Fruit fly (Drosophila melanogaster) whole organism, wandering third instar larva: Measurements from ENCODE around the gene CG18549.
A peak's percentile ranks its signal among the peaks of the same experiment; 100 is the strongest.

Source experiments
- Abd-B ChIP-seq: fragments of >200 bp; optimal IDR thresholded peaks from 2 replicates; lab custom pipeline; 2017; ENCODE audit warnings: missing biosample characterization, missing genetic modification characterization
- CG9705 ChIP-seq: fragments of 200-800 bp; sonication (Bioruptor generic); optimal IDR thresholded peaks from 2 replicates; lab custom pipeline; 2018; ENCODE audit warnings: missing biosample characterization, mild to moderate bottlenecking, missing genetic modification characterization
- CrebA ChIP-seq: fragments of 200-800 bp; sonication (Bioruptor generic); optimal IDR thresholded peaks from 2 replicates; lab custom pipeline; 2016; ENCODE audit warnings: missing biosample characterization, mild to moderate bottlenecking, missing genetic modification characterization, borderline replicate concordance
- Dif ChIP-seq: fragments of 200-275, 200-300 bp; sonication (Bioruptor generic); optimal IDR thresholded peaks from 2 replicates; lab custom pipeline; 2018; ENCODE audit warnings: missing biosample characterization, missing genetic modification characterization; ENCODE audit not compliant: partially characterized antibody
- GATAd ChIP-seq: sonication (Bioruptor generic); optimal IDR thresholded peaks from 2 replicates; lab custom pipeline; 2016; ENCODE audit warnings: missing biosample characterization, missing genetic modification characterization
- HLH106 ChIP-seq: fragments of 200-800 bp; optimal IDR thresholded peaks from 3 replicates; lab custom pipeline; 2019; ENCODE audit warnings: missing biosample characterization, mild to moderate bottlenecking, missing genetic modification characterization, moderate library complexity
- Hnf4 ChIP-seq: fragments of 200-800 bp; sonication (Bioruptor generic); optimal IDR thresholded peaks from 2 replicates; lab custom pipeline; 2016; ENCODE audit warnings: missing biosample characterization, mild to moderate bottlenecking, missing genetic modification characterization
- Hr78 ChIP-seq: fragments of >200 bp; optimal IDR thresholded peaks from 2 replicates; lab custom pipeline; 2017; ENCODE audit warnings: missing biosample characterization, missing genetic modification characterization
- Hr83 ChIP-seq: fragments of 200-300 bp; sonication (Bioruptor generic); optimal IDR thresholded peaks from 2 replicates; lab custom pipeline; 2016; ENCODE audit warnings: missing biosample characterization, mild to moderate bottlenecking, missing genetic modification characterization, moderate library complexity; ENCODE audit not compliant: poor library complexity, severe bottlenecking
- Jra ChIP-seq: sonication (Bioruptor generic); optimal IDR thresholded peaks from 2 replicates; lab custom pipeline; 2016; ENCODE audit warnings: missing biosample characterization, missing genetic modification characterization
- Mio ChIP-seq: sonication (Bioruptor generic); optimal IDR thresholded peaks from 2 replicates; lab custom pipeline; 2016; ENCODE audit warnings: missing biosample characterization, missing genetic modification characterization
- Myc ChIP-seq: fragments of >200 bp; optimal IDR thresholded peaks from 2 replicates; lab custom pipeline; 2017
- N ChIP-seq: fragments of >200 bp; optimal IDR thresholded peaks from 2 replicates; lab custom pipeline; 2018; ENCODE audit warnings: missing biosample characterization, missing external identifiers, missing genetic modification characterization
- Rel ChIP-seq, 2 experiments: fragments of 200-800 bp; sonication (Bioruptor generic) in 1 of 2; optimal IDR thresholded peaks; 2 replicates in 1 of 2; 3 replicates in 1 of 2; lab custom pipeline; 2016 to 2019; ENCODE audit warnings: mild to moderate bottlenecking in 2 of 2, missing biosample characterization in 2 of 2, missing genetic modification characterization in 2 of 2, moderate library complexity in 1 of 2
- Sp1 ChIP-seq: fragments of 200-800 bp; sonication (Bioruptor generic); optimal IDR thresholded peaks from 3 replicates; lab custom pipeline; 2019; ENCODE audit warnings: missing biosample characterization, mild to moderate bottlenecking, missing genetic modification characterization, moderate library complexity
- Vsx2 ChIP-seq: fragments of 200-300, 225-300 bp; sonication (Bioruptor generic); optimal IDR thresholded peaks from 2 replicates; lab custom pipeline; 2018; ENCODE audit warnings: missing biosample characterization, missing genetic modification characterization; ENCODE audit not compliant: partially characterized antibody
- dl ChIP-seq, 2 experiments: fragments of 175-275, 200-275 bp in 1 of 2; fragments of 200-275 bp in 1 of 2; sonication (Bioruptor generic); optimal IDR thresholded peaks; lab custom pipeline; 2018; ENCODE audit warnings: mild to moderate bottlenecking in 2 of 2, missing biosample characterization in 2 of 2, missing genetic modification characterization in 2 of 2, moderate library complexity in 2 of 2; ENCODE audit not compliant: partially characterized antibody in 2 of 2, insufficient read depth in 1 of 2
- dmrt93B ChIP-seq: fragments of 200-800 bp; sonication (Bioruptor generic); optimal IDR thresholded peaks from 2 replicates; lab custom pipeline; 2018; ENCODE audit warnings: missing biosample characterization, mild to moderate bottlenecking, missing genetic modification characterization
- dsf ChIP-seq: sonication (Bioruptor generic); optimal IDR thresholded peaks from 2 replicates; lab custom pipeline; 2016; ENCODE audit warnings: missing biosample characterization, missing genetic modification characterization, borderline replicate concordance
- ey ChIP-seq: fragments of 200-800 bp; sonication (Bioruptor generic); optimal IDR thresholded peaks from 2 replicates; lab custom pipeline; 2016; ENCODE audit warnings: missing biosample characterization, missing genetic modification characterization
- foxo ChIP-seq, 2 experiments: fragments of 200-800 bp; sonication (Bioruptor generic); optimal IDR thresholded peaks; 2 replicates in 1 of 2; 3 replicates in 1 of 2; lab custom pipeline; 2016 to 2017; ENCODE audit warnings: missing biosample characterization in 2 of 2, missing genetic modification characterization in 2 of 2
- fru ChIP-seq: fragments of 200-800 bp; sonication (Bioruptor generic); optimal IDR thresholded peaks from 3 replicates; lab custom pipeline; 2016; ENCODE audit warnings: missing biosample characterization, mild to moderate bottlenecking, missing genetic modification characterization
- jim ChIP-seq: fragments of 175-275, 200-325 bp; sonication (Bioruptor generic); optimal IDR thresholded peaks from 2 replicates; lab custom pipeline; 2016; ENCODE audit warnings: missing biosample characterization, mild to moderate bottlenecking, missing genetic modification characterization
- lola ChIP-seq: fragments of >200 bp; optimal IDR thresholded peaks from 2 replicates; lab custom pipeline; 2017; ENCODE audit warnings: missing biosample characterization, missing genetic modification characterization
- pan ChIP-seq: fragments of >200 bp; optimal IDR thresholded peaks from 2 replicates; lab custom pipeline; 2017
- psq ChIP-seq: fragments of 200-800 bp; sonication (Bioruptor generic); optimal IDR thresholded peaks from 3 replicates; lab custom pipeline; 2017; ENCODE audit warnings: missing biosample characterization, mild to moderate bottlenecking, missing genetic modification characterization, moderate library complexity
- rgr ChIP-seq: fragments of 200-800 bp; sonication (Bioruptor generic); optimal IDR thresholded peaks from 3 replicates; lab custom pipeline; 2016; ENCODE audit warnings: missing biosample characterization, mild to moderate bottlenecking, missing genetic modification characterization
- sv ChIP-seq: fragments of 200-800 bp; sonication (Bioruptor generic); optimal IDR thresholded peaks from 3 replicates; lab custom pipeline; 2016; ENCODE audit warnings: missing biosample characterization, missing genetic modification characterization
- usp ChIP-seq: fragments of >200 bp; optimal IDR thresholded peaks from 2 replicates; lab custom pipeline; 2017; ENCODE audit warnings: missing biosample characterization, missing genetic modification characterization

CG18549 gene

DNA sequence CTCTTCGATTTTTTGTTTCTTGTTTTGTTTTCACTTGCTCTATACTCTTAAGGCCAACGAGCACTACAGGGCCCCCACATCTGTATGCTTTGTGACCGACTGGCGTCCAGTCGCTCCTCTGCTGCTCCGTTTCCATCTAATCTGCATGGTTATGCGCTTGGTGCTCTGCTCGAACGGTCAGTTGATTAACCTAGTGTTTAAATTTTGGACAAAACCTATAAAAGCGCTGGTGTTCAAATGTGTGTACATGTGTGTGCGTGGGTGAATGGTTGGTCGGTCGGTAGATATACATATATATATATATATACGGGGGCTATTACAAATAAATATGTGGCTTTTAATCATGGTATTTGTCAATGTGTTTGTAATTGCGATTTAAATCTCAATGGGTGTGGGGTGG lies 25.1 kb upstream of the CG18549 start:
- no peak for TF ChIP-seq Dif
- TF ChIP-seq HLH106 (tag; lab: Kevin White, UChicago): no peak
- TF ChIP-seq rgr (GFP tag; lab: Kevin White, UChicago): peak; percentile 97
- no peak for TF ChIP-seq ey (GFP tag; lab: Kevin White, UChicago)
- no peak for TF ChIP-seq GATAd (GFP tag; lab: Kevin White, UChicago)
- TF ChIP-seq Jra (GFP tag; lab: Kevin White, UChicago): no peak
- TF ChIP-seq jim (GFP tag; lab: Kevin White, UChicago): no peak
- no peak for TF ChIP-seq Hr78 (GFP tag; lab: Kevin White, UChicago)
- no peak for TF ChIP-seq Sp1
- TF ChIP-seq, all 38 proteins: peak for 1

DNA sequence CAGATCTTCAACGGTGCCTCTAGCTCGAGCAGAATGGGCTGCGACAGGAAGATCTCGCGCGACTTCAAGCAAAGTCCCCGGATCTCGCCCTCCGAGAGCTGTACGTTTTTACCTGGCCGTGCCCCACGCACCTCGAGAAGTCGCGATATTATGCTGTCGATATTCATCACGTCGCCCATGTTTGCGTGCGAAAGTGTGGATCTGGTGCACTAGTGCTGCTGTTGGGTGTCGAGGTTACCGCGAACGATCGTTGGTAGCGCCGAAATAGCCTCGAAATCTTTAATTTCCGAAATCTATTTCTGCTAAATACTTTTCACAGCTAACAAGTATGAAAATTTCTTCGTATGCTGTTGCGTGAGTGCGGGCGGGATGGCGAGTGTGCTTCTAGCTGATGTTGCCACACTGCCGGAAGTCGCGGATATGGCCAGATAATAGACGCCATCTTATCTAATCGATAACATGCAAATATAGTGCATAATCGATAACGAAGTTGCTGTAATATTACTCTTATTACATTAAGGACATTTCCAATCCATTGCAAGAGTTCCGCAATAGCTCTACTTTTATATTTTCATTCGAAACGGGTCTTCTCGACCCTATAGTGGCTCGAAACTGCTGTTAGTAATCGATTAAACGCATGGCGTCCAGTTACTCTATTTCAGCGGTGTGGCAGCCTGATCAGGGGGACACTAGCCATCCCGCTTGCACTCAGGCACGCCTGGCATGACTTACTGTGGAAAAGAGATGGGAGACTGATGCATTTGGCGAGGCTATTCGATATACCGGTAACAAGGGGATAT lies 23.4 kb upstream of the CG18549 start, which contains the start of gene Pp1-87B:
Gene Pp1-87B, minus strand, starts transcription at position 408 of the 800 bp plus-strand sequence.
- TF ChIP-seq HLH106 (tag; lab: Kevin White, UChicago): peak; percentile 24
- no peak for TF ChIP-seq N (GFP tag; lab: Kevin White, UChicago)
- TF ChIP-seq Myc (lab: Kevin White, UChicago): peak; percentile 83
- TF ChIP-seq Mio (GFP tag; lab: Kevin White, UChicago): no peak
- TF ChIP-seq Hr83 (GFP tag; lab: Kevin White, UChicago): no peak
- TF ChIP-seq dsf: no peak
- TF ChIP-seq psq (GFP tag; lab: Kevin White, UChicago): peak; percentile 6
- peak; percentile 38 for TF ChIP-seq CG9705 (GFP tag; lab: Kevin White, UChicago)
- peak; percentile 38 for TF ChIP-seq Sp1
- TF ChIP-seq Rel (GFP tag; optimal IDR thresholded peaks at IDR 0.05; lab: Kevin White, UChicago): no peak
- peak; percentile 28 for TF ChIP-seq Rel (tag; optimal IDR thresholded peaks at IDR 0.05; lab: Kevin White, UChicago)
- TF ChIP-seq ey (GFP tag; lab: Kevin White, UChicago): peak; percentile 4
- no peak for TF ChIP-seq dl (GFP tag; optimal IDR thresholded peaks at IDR 0.05; lab: Kevin White, UChicago; ENCODE audit: insufficient read depth in 1 of 2, partially characterized antibody in 2 of 2)
- TF ChIP-seq fru (GFP tag; lab: Kevin White, UChicago): no peak
- no peak for TF ChIP-seq rgr (GFP tag; lab: Kevin White, UChicago)

dm6 chr3R:12426310-12426653 lies 22.8 kb upstream of the CG18549 start, which contains the start of gene NANS:
TSS of gene NANS (plus strand) at chr3R:12426578.
- TF ChIP-seq Abd-B (GFP tag; lab: Kevin White, UChicago) (no peak), Rel (GFP tag; optimal IDR thresholded peaks at IDR 0.05; lab: Kevin White, UChicago) (no peak), Rel (tag; optimal IDR thresholded peaks at IDR 0.05; lab: Kevin White, UChicago) (no peak), Hnf4 (GFP tag; lab: Kevin White, UChicago) (no peak)

- no peak for TF ChIP-seq sv (GFP tag; lab: Kevin White, UChicago)
- no peak for TF ChIP-seq Rel (GFP tag; optimal IDR thresholded peaks at IDR 0.05; lab: Kevin White, UChicago)
- peak; percentile 66 for TF ChIP-seq Rel (tag; optimal IDR thresholded peaks at IDR 0.05; lab: Kevin White, UChicago)
Observed at dm6 chr3R:12429120-12429610, 19.9 kb upstream of the CG18549 start, which contains the start of the genes CG5641 and CG5245. TSS of gene CG5641 (minus strand) at chr3R:12429282. TSS of gene CG5245 (plus strand) at chr3R:12429560.

- no peak for TF ChIP-seq Vsx2 (GFP tag; lab: Kevin White, UChicago)
- no peak for TF ChIP-seq Jra (GFP tag; lab: Kevin White, UChicago)
- TF ChIP-seq lola (GFP tag; lab: Kevin White, UChicago): no peak
- TF ChIP-seq usp (GFP tag; lab: Kevin White, UChicago): no peak
- peak; percentile 11 for TF ChIP-seq HLH106 (tag; lab: Kevin White, UChicago)
- no peak for TF ChIP-seq Mio (GFP tag; lab: Kevin White, UChicago)
- TF ChIP-seq Myc (lab: Kevin White, UChicago): peak; percentile 38
- no peak for TF ChIP-seq Dif
- TF ChIP-seq dmrt93B: no peak
- TF ChIP-seq rgr (GFP tag; lab: Kevin White, UChicago): peak; percentile 29
- TF ChIP-seq foxo (GFP tag; optimal IDR thresholded peaks at IDR 0.05; lab: Kevin White, UChicago): peak in 1 of 2 experiments; percentile 48
- TF ChIP-seq Hr78 (GFP tag; lab: Kevin White, UChicago): no peak
- TF ChIP-seq ey (GFP tag; lab: Kevin White, UChicago): peak; percentile 28
- peak; percentile 12 for TF ChIP-seq psq (GFP tag; lab: Kevin White, UChicago)
- no peak for TF ChIP-seq Abd-B (GFP tag; lab: Kevin White, UChicago)
- no peak for TF ChIP-seq CrebA (GFP tag; lab: Kevin White, UChicago)
- TF ChIP-seq Rel (GFP tag; optimal IDR thresholded peaks at IDR 0.05; lab: Kevin White, UChicago): no peak
- TF ChIP-seq Rel (tag; optimal IDR thresholded peaks at IDR 0.05; lab: Kevin White, UChicago): peak; percentile 99
- no peak for TF ChIP-seq pan (lab: Kevin White, UChicago)
- peak; percentile 9 for TF ChIP-seq Sp1
Observed at dm6 chr3R:12431030-12431489, 18.0 kb upstream of the CG18549 start, which contains the start of gene Prosalpha2. TSS of gene Prosalpha2 (plus strand) at chr3R:12431321.
